Fruit fly (Drosophila melanogaster) whole organism, prepupa: ENCODE results near the gene Abi.
A peak's percentile ranks its signal among the peaks of the same experiment; 100 is the strongest.

Experiments
- Blimp-1 ChIP-seq: fragments of 200-800 bp; sonication (Bioruptor generic); optimal IDR thresholded peaks from 3 replicates; lab custom pipeline; 2017; ENCODE audit warnings: missing biosample characterization, missing genetic modification characterization, mild to moderate bottlenecking, moderate library complexity, missing genetic modification reagents
- CG10669 ChIP-seq: fragments of 200-800 bp; sonication (Bioruptor generic); optimal IDR thresholded peaks from 3 replicates; lab custom pipeline; 2018; ENCODE audit warnings: missing biosample characterization, mild to moderate bottlenecking, missing genetic modification characterization, moderate library complexity
- CG11762 ChIP-seq: fragments of 200-800 bp; sonication (Bioruptor generic); optimal IDR thresholded peaks from 3 replicates; lab custom pipeline; 2016; ENCODE audit warnings: missing biosample characterization, missing genetic modification characterization; ENCODE audit not compliant: insufficient read depth
- CG15336 ChIP-seq: fragments of 200-800 bp; sonication (Bioruptor generic); IDR thresholded peaks from 2 replicates; pipeline ENCODE4 v1.3.6; 2022; ENCODE audit warnings: missing biosample characterization, missing genetic modification characterization
- CG16779 ChIP-seq: fragments of 200-800 bp; sonication (Bioruptor generic); optimal IDR thresholded peaks from 3 replicates; lab custom pipeline; 2017; ENCODE audit warnings: missing biosample characterization, mild to moderate bottlenecking, missing genetic modification characterization
- CG3032 ChIP-seq: fragments of 200-800 bp; optimal IDR thresholded peaks from 2 replicates; lab custom pipeline; 2019; ENCODE audit warnings: missing biosample characterization, mild to moderate bottlenecking, missing genetic modification characterization, moderate library complexity
- CG31627 ChIP-seq: fragments of 200-800 bp; sonication (Bioruptor generic); optimal IDR thresholded peaks from 3 replicates; lab custom pipeline; 2016; ENCODE audit warnings: missing biosample characterization, missing genetic modification characterization
- CG34406 ChIP-seq: fragments of 200-800 bp; sonication (Bioruptor generic); optimal IDR thresholded peaks from 3 replicates; lab custom pipeline; 2016; ENCODE audit warnings: missing biosample characterization, missing genetic modification characterization
- CG3919 ChIP-seq: fragments of 200-800 bp; sonication (Bioruptor generic); optimal IDR thresholded peaks from 3 replicates; lab custom pipeline; 2016; ENCODE audit warnings: missing biosample characterization, missing genetic modification characterization
- CG4318 ChIP-seq: fragments of 200-800 bp; sonication (Bioruptor generic); optimal IDR thresholded peaks from 3 replicates; lab custom pipeline; 2017; ENCODE audit warnings: missing biosample characterization, mild to moderate bottlenecking, missing genetic modification characterization
- CG6276 ChIP-seq: fragments of 200-800 bp; sonication (Bioruptor generic); optimal IDR thresholded peaks from 2 replicates; lab custom pipeline; 2017; ENCODE audit warnings: missing biosample characterization, mild to moderate bottlenecking, missing genetic modification characterization
- CG6792 ChIP-seq: fragments of 200-800 bp; sonication (Bioruptor generic); optimal IDR thresholded peaks from 3 replicates; lab custom pipeline; 2016; ENCODE audit warnings: missing biosample characterization, missing genetic modification characterization
- CG6808 ChIP-seq: fragments of 200-800 bp; sonication (Bioruptor generic); optimal IDR thresholded peaks from 3 replicates; lab custom pipeline; 2017; ENCODE audit warnings: missing biosample characterization, missing genetic modification characterization, mild to moderate bottlenecking, moderate library complexity, missing genetic modification reagents
- CG7368 ChIP-seq: fragments of 200-800 bp; sonication (Bioruptor generic); optimal IDR thresholded peaks from 3 replicates; lab custom pipeline; 2016; ENCODE audit warnings: missing biosample characterization, missing genetic modification characterization
- CG8119 ChIP-seq: fragments of 200-800 bp; sonication (Bioruptor generic); IDR thresholded peaks from 3 replicates; pipeline ENCODE4 v1.3.6; 2022; ENCODE audit warnings: missing biosample characterization, missing genetic modification characterization
- CG8319 ChIP-seq: fragments of 200-800 bp; sonication (Bioruptor generic); optimal IDR thresholded peaks from 3 replicates; lab custom pipeline; 2016; ENCODE audit warnings: missing biosample characterization, missing genetic modification characterization
- CG8632 ChIP-seq: fragments of 200-800 bp; sonication (Bioruptor generic); optimal IDR thresholded peaks from 3 replicates; lab custom pipeline; 2016; ENCODE audit warnings: missing biosample characterization, missing genetic modification characterization
- CG9139 ChIP-seq: fragments of 200-800 bp; sonication (Bioruptor generic); optimal IDR thresholded peaks from 3 replicates; lab custom pipeline; 2017; ENCODE audit warnings: missing biosample characterization, mild to moderate bottlenecking, missing genetic modification characterization
- Eip78C ChIP-seq: fragments of 200-800 bp; sonication (Bioruptor generic); peaks from one replicate; lab custom pipeline; 2016; ENCODE audit warnings: missing biosample characterization, missing genetic modification characterization
- Ets21C ChIP-seq: fragments of 200-800 bp; sonication (Bioruptor generic); optimal IDR thresholded peaks from 3 replicates; lab custom pipeline; 2016; ENCODE audit warnings: missing biosample characterization, missing genetic modification characterization
- Hr39 ChIP-seq: fragments of 200-800 bp; sonication (Bioruptor generic); optimal IDR thresholded peaks from 2 replicates; lab custom pipeline; 2016; ENCODE audit warnings: missing biosample characterization, missing genetic modification characterization
- Lpt ChIP-seq: fragments of 200-800 bp; sonication (Bioruptor generic); optimal IDR thresholded peaks from 3 replicates; lab custom pipeline; 2016; ENCODE audit warnings: missing biosample characterization, missing genetic modification characterization
- Met ChIP-seq: fragments of 200-800 bp; sonication (Bioruptor generic); optimal IDR thresholded peaks from 3 replicates; lab custom pipeline; 2016; ENCODE audit warnings: missing biosample characterization, missing genetic modification characterization
- OdsH ChIP-seq: fragments of 200-800 bp; sonication (Bioruptor generic); optimal IDR thresholded peaks from 3 replicates; lab custom pipeline; 2016; ENCODE audit warnings: missing biosample characterization, missing genetic modification characterization
- Smox ChIP-seq: fragments of 200-800 bp; sonication (Bioruptor generic); optimal IDR thresholded peaks from 3 replicates; lab custom pipeline; 2016; ENCODE audit warnings: missing biosample characterization, missing genetic modification characterization
- Sox102F ChIP-seq: fragments of 200-800 bp; sonication (Bioruptor generic); optimal IDR thresholded peaks from 2 replicates; lab custom pipeline; 2016; ENCODE audit warnings: missing biosample characterization, mild to moderate bottlenecking, missing genetic modification characterization
- Sox14 ChIP-seq: fragments of 200-800 bp; sonication (Bioruptor generic); optimal IDR thresholded peaks from 3 replicates; lab custom pipeline; 2016; ENCODE audit warnings: missing biosample characterization, missing genetic modification characterization
- Sox15 ChIP-seq: fragments of 200-800 bp; sonication (Bioruptor generic); optimal IDR thresholded peaks from 3 replicates; lab custom pipeline; 2016; ENCODE audit warnings: missing biosample characterization, missing genetic modification characterization
- achi ChIP-seq: fragments of 200-800 bp; sonication (Bioruptor generic); optimal IDR thresholded peaks from 3 replicates; lab custom pipeline; 2016; ENCODE audit warnings: missing biosample characterization, missing genetic modification characterization
- acj6 ChIP-seq: fragments of 200-800 bp; sonication (Bioruptor generic); optimal IDR thresholded peaks from 3 replicates; lab custom pipeline; 2016; ENCODE audit warnings: missing biosample characterization, missing genetic modification characterization
- cyc ChIP-seq: fragments of 200-800 bp; sonication (Bioruptor generic); optimal IDR thresholded peaks from 3 replicates; lab custom pipeline; 2016; ENCODE audit warnings: missing biosample characterization, missing genetic modification characterization
- dsx ChIP-seq: fragments of 200-800 bp; optimal IDR thresholded peaks from 3 replicates; lab custom pipeline; 2019; ENCODE audit warnings: missing biosample characterization, mild to moderate bottlenecking, missing genetic modification characterization, moderate library complexity; ENCODE audit not compliant: poor library complexity, severe bottlenecking
- eg ChIP-seq: fragments of 200-800 bp; sonication (Bioruptor generic); IDR thresholded peaks from 3 replicates; pipeline ENCODE4 v1.3.6; 2022; ENCODE audit warnings: missing biosample characterization, missing genetic modification characterization
- fd59A ChIP-seq: fragments of 200-800 bp; sonication (Bioruptor generic); optimal IDR thresholded peaks from 2 replicates; lab custom pipeline; 2017; ENCODE audit warnings: missing biosample characterization, mild to moderate bottlenecking, missing genetic modification characterization, missing genetic modification reagents
- fd85E ChIP-seq: fragments of 200-800 bp; sonication (Bioruptor generic); optimal IDR thresholded peaks from 3 replicates; lab custom pipeline; 2016; ENCODE audit warnings: missing biosample characterization, missing genetic modification characterization
- lz ChIP-seq: fragments of 200-800 bp; sonication (Bioruptor generic); optimal IDR thresholded peaks from 3 replicates; lab custom pipeline; 2016; ENCODE audit warnings: missing biosample characterization, missing genetic modification characterization
- net ChIP-seq: fragments of 200-800 bp; sonication (Bioruptor generic); optimal IDR thresholded peaks from 3 replicates; lab custom pipeline; 2016; ENCODE audit warnings: missing biosample characterization, missing genetic modification characterization
- pdm3 ChIP-seq: fragments of 200-800 bp; sonication (Bioruptor generic); optimal IDR thresholded peaks from 3 replicates; lab custom pipeline; 2016; ENCODE audit warnings: missing biosample characterization, missing genetic modification characterization
- salr ChIP-seq, 2 experiments: fragments of 200-800 bp; sonication (Bioruptor generic); optimal IDR thresholded peaks; 3 replicates each; lab custom pipeline; 2016 to 2018; ENCODE audit warnings: missing biosample characterization in 2 of 2, missing genetic modification characterization in 2 of 2, mild to moderate bottlenecking in 1 of 2
- spab ChIP-seq: fragments of 200-800 bp; sonication (Bioruptor generic); optimal IDR thresholded peaks from 2 replicates; lab custom pipeline; 2017; ENCODE audit warnings: missing biosample characterization, mild to moderate bottlenecking, missing genetic modification characterization, missing genetic modification reagents
- ss ChIP-seq, 2 experiments: fragments of 200-800 bp; sonication (Bioruptor generic); optimal IDR thresholded peaks; 2 replicates in 1 of 2; 3 replicates in 1 of 2; lab custom pipeline; 2017 to 2018; ENCODE audit warnings: mild to moderate bottlenecking in 2 of 2, missing biosample characterization in 2 of 2, missing genetic modification characterization in 2 of 2, moderate library complexity in 1 of 2
- svp ChIP-seq: fragments of 200-800 bp; sonication (Bioruptor generic); peaks from one replicate; lab custom pipeline; 2016; ENCODE audit warnings: missing biosample characterization, missing genetic modification characterization
- topi ChIP-seq: fragments of 200-800 bp; sonication (Bioruptor generic); optimal IDR thresholded peaks from 3 replicates; lab custom pipeline; 2016; ENCODE audit warnings: missing biosample characterization, missing genetic modification characterization

Gene Abi

DNA sequence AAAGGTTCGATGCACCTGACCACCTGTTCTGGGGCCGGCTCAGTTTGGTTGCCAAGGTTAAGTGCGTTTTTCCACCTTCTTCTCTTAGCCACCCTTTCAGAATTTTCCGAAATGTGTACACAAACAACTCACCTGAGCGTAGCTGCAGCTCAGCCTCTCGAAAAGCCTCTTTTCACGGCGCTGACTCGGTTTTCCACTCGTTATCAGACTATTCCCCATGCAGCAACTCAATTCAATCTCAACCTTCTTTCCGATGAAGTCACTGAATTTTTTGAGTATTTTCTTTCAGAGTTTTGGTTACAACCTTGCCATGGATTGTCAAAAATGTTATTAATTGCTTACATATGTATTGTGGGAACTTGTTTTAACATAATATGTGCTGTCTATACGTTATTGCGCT, 14.6 kb downstream of the Abi start:
- TF ChIP-seq net (GFP tag; lab: Kevin White, UChicago) (no peak), Sox102F (GFP tag; lab: Kevin White, UChicago) (no peak), Sox14 (GFP tag; lab: Kevin White, UChicago) (no peak), OdsH (GFP tag; lab: Kevin White, UChicago) (no peak), Ets21C (GFP tag; lab: Kevin White, UChicago) (no peak), Smox (GFP tag; lab: Kevin White, UChicago) (no peak), CG8632 (GFP tag; lab: Kevin White, UChicago) (no peak), Met (GFP tag; lab: Kevin White, UChicago) (no peak), CG6792 (GFP tag; lab: Kevin White, UChicago) (no peak), dsx (GFP tag; lab: Kevin White, UChicago) (no peak), pdm3 (GFP tag; lab: Kevin White, UChicago) (no peak), acj6 (GFP tag; lab: Kevin White, UChicago) (no peak), CG9139 (GFP tag; lab: Kevin White, UChicago) (no peak)

DNA sequence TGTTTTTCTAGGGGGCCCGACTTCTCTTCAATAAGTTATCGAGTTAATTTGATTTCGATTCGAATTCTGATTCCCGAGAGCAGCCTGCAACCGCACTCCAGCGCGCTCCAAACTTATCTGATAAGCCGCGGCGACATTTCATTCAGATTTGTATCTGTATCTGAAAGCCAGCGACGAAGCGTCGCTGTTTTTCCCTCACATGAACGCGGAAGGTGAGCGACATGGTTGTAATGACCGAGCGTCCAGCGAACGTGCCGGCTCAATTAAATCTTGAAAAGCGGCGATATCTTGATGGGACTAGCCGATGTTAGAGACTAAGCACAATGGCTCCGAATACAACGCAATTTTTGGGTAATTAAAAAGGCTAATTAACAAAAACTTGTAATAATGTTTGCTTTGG, 19.2 kb downstream of the Abi start, which contains the start of gene PK1-R:
TSS of gene PK1-R (minus strand) at position 101 of the 400 bp plus-strand sequence.
- TF ChIP-seq Blimp-1 (no peak), CG9139 (GFP tag; lab: Kevin White, UChicago) (no peak), Ets21C (GFP tag; lab: Kevin White, UChicago) (no peak), CG3919 (GFP tag; lab: Kevin White, UChicago) (no peak), CG6808 (no peak), CG34406 (no peak)

DNA sequence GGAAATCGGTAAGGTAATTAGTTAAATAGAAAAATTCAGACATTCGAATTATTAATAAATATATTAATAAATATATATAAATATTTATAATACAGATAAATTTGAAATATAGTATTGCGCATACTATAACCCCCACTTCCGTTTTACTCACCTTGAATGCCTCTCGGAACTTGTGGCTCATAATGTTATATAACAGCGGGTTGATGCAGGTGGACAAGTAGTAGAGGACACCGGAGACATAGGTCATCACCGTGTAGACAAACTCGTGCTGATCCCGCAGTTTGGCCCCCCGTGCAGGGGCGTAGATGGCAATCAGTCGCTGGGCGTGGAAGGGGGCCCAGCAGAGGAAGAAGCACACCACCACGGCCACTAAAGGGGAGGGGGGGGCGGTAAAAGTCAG, 21.3 kb downstream of the Abi start:
- TF ChIP-seq svp, result no peak
- TF ChIP-seq net (GFP tag; lab: Kevin White, UChicago), result no peak
- no peak for TF ChIP-seq Met (GFP tag; lab: Kevin White, UChicago)
- no peak for TF ChIP-seq ss (GFP tag; optimal IDR thresholded peaks at IDR 0.05; lab: Kevin White, UChicago)
- TF ChIP-seq CG4318 (GFP tag; lab: Kevin White, UChicago), result no peak
- no peak for TF ChIP-seq CG8632 (GFP tag; lab: Kevin White, UChicago)
- TF ChIP-seq CG15336, result no peak
- TF ChIP-seq CG31627 (GFP tag; lab: Kevin White, UChicago), result no peak
- TF ChIP-seq CG6792 (GFP tag; lab: Kevin White, UChicago), result no peak
- TF ChIP-seq fd59A (GFP tag; lab: Kevin White, UChicago), result no peak
- no peak for TF ChIP-seq Sox102F (GFP tag; lab: Kevin White, UChicago)

DNA sequence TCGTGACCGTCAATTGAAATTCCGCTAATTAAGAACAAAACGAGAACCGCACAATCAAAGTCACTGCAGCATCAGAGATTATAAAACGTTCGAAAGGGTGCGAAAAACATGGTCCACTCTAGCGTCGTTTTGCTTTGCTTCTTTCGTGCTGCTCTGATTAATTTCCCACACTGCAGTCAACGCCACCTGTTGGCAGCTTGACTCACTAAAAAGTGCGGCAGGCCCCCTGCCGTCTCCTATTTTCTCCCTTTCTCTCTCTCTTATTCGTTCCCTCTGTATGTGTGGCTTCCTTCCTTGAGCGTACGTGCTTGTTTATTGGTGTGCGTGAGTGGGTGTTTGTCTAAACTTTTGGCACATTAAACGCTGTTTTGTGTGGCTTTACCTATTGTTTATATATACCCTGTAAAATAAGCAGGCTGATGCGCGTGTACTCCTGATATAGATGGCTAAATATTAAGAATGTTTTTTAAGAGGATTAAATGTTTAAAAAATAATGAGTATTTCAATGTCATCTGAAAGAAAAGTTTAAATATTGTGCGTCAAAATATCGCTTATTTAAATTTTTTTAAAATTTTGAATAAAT, 23.6 kb downstream of the Abi start:
- TF ChIP-seq CG4318 (GFP tag; lab: Kevin White, UChicago) (no peak), CG8119 (GFP tag; lab: Robert Waterston, UW) (no peak), dsx (GFP tag; lab: Kevin White, UChicago) (no peak), cyc (GFP tag; lab: Kevin White, UChicago) (no peak), CG8632 (GFP tag; lab: Kevin White, UChicago) (no peak), svp (peak; percentile 44), Ets21C (GFP tag; lab: Kevin White, UChicago) (no peak), achi (GFP tag; lab: Kevin White, UChicago) (no peak), fd85E (GFP tag; lab: Kevin White, UChicago) (no peak), eg (GFP tag; lab: Robert Waterston, UW) (peak; percentile 20; the same call in 1 of the 3 replicates), Sox15 (GFP tag; lab: Kevin White, UChicago) (no peak), CG8319 (GFP tag; lab: Kevin White, UChicago) (no peak), CG16779 (tag; lab: Kevin White, UChicago) (no peak), CG11762 (GFP tag; lab: Kevin White, UChicago) (no peak), spab (GFP tag; lab: Kevin White, UChicago) (no peak), Hr39 (GFP tag; lab: Kevin White, UChicago) (no peak), CG10669 (no peak), Met (GFP tag; lab: Kevin White, UChicago) (no peak), lz (no peak), CG7368 (GFP tag; lab: Kevin White, UChicago) (no peak), salr (GFP tag; optimal IDR thresholded peaks at IDR 0.05; lab: Kevin White, UChicago) (no peak), Lpt (no peak), CG6276 (no peak), CG3919 (GFP tag; lab: Kevin White, UChicago) (no peak), ss (GFP tag; optimal IDR thresholded peaks at IDR 0.05; lab: Kevin White, UChicago) (no peak), CG31627 (GFP tag; lab: Kevin White, UChicago) (peak; percentile 1), Eip78C (GFP tag; lab: Kevin White, UChicago) (peak; percentile 58), Blimp-1 (no peak), topi (GFP tag; lab: Kevin White, UChicago) (no peak), CG3032 (tag; lab: Kevin White, UChicago) (no peak)
